Worm (Caenorhabditis elegans) whole organism, dauer: ENCODE results near the gene T24C4.3.

Source experiments
- unc-62 ChIP-seq: sonication (generic microtip); optimal IDR thresholded peaks from 2 replicates; lab custom pipeline; 2017; ENCODE audit warnings: missing biosample characterization, missing genetic modification reagents, missing genetic modification characterization

T24C4.3 gene

ce11 chrIII:883595-883994 is 11.3 kb upstream of the T24C4.3 start:
- TF ChIP-seq unc-62 (GFP tag; lab: Kevin White, UChicago) = no peak

ce11 chrIII:881460-881859 is 9.2 kb upstream of the T24C4.3 start:
- TF ChIP-seq unc-62 (GFP tag; lab: Kevin White, UChicago) = no peak

- no peak for TF ChIP-seq unc-62 (GFP tag; lab: Kevin White, UChicago)
Measured at ce11 chrIII:880840-881239, 8.6 kb upstream of the T24C4.3 start.

ce11 chrIII:879634-880033 is 7.4 kb upstream of the T24C4.3 start, which contains the start of the genes T24C4.5 and ucr-2.3:
Gene T24C4.5 (minus strand): TSS chrIII:879734.
Gene ucr-2.3 (plus strand): TSS chrIII:879860.
- no peak for TF ChIP-seq unc-62 (GFP tag; lab: Kevin White, UChicago)

ce11 chrIII:873432-873831 is 1.2 kb upstream of the T24C4.3 start, which contains the start of gene clc-19:
Gene clc-19 (minus strand): TSS chrIII:873566.
- TF ChIP-seq unc-62 (GFP tag; lab: Kevin White, UChicago) = no peak

ce11 chrIII:870555-870954 is 1.7 kb downstream of the T24C4.3 start:
- TF ChIP-seq unc-62 (GFP tag; lab: Kevin White, UChicago) = no peak

ce11 chrIII:869869-870268 is 2.4 kb downstream of the T24C4.3 start, which contains the start of gene T24C4.2:
Gene T24C4.2 (minus strand): TSS chrIII:869969.
- no peak for TF ChIP-seq unc-62 (GFP tag; lab: Kevin White, UChicago)

- no peak for TF ChIP-seq unc-62 (GFP tag; lab: Kevin White, UChicago)
Measured at ce11 chrIII:868866-869265, 3.4 kb downstream of the T24C4.3 start.

ce11 chrIII:861819-862356 is 10.4 kb downstream of the T24C4.3 start, which contains the start of gene arx-4:
Gene arx-4 (plus strand): TSS chrIII:862306.
- TF ChIP-seq unc-62 (GFP tag; lab: Kevin White, UChicago) = no peak

ce11 chrIII:859898-860297 is 12.4 kb downstream of the T24C4.3 start, which contains the start of gene exos-4.2:
Gene exos-4.2 (plus strand): TSS chrIII:860198.
- no peak for TF ChIP-seq unc-62 (GFP tag; lab: Kevin White, UChicago)

- TF ChIP-seq unc-62 (GFP tag; lab: Kevin White, UChicago) = no peak
Measured at ce11 chrIII:856908-857307, 15.4 kb downstream of the T24C4.3 start.

- TF ChIP-seq unc-62 (GFP tag; lab: Kevin White, UChicago) = no peak
Measured at ce11 chrIII:856260-856659, 16.0 kb downstream of the T24C4.3 start, which contains the start of gene K02F3.12. Gene K02F3.12 (plus strand): TSS chrIII:856560.

- no peak for TF ChIP-seq unc-62 (GFP tag; lab: Kevin White, UChicago)
Measured at ce11 chrIII:853859-854359, 18.4 kb downstream of the T24C4.3 start, which contains the start of the genes rnp-5 and tag-51. Gene rnp-5 (minus strand): TSS chrIII:853909. Gene tag-51 (plus strand): TSS chrIII:854221.

ce11 chrIII:853414-853813 is 18.9 kb downstream of the T24C4.3 start:
- TF ChIP-seq unc-62 (GFP tag; lab: Kevin White, UChicago) = no peak

ce11 chrIII:852296-852695 is 20.0 kb downstream of the T24C4.3 start, which contains the start of gene moma-1:
Gene moma-1 (minus strand): TSS chrIII:852396.
- no peak for TF ChIP-seq unc-62 (GFP tag; lab: Kevin White, UChicago)

- TF ChIP-seq unc-62 (GFP tag; lab: Kevin White, UChicago) = no peak
Measured at ce11 chrIII:845485-845884, 26.8 kb downstream of the T24C4.3 start, which contains the start of gene K02F3.2. Gene K02F3.2 (plus strand): TSS chrIII:845841.

ce11 chrIII:844577-844976 is 27.7 kb downstream of the T24C4.3 start:
- TF ChIP-seq unc-62 (GFP tag; lab: Kevin White, UChicago) = no peak
